Worm (Caenorhabditis elegans) whole organism, L4/young adult: ENCODE data around the gene B0035.21.

Experiments
- dao-5 ChIP-seq: sonication (generic microtip); optimal IDR thresholded peaks from 2 replicates; lab custom pipeline; 2016; ENCODE audit warnings: missing genotype, missing genetic modification characterization, moderate library complexity, missing compliant biosample characterization
- him-1 ChIP-seq: sonication (generic microtip); optimal IDR thresholded peaks from 2 replicates; lab custom pipeline; 2016; ENCODE audit warnings: missing genotype, missing genetic modification reagents, missing genetic modification characterization, missing compliant biosample characterization

DNA sequence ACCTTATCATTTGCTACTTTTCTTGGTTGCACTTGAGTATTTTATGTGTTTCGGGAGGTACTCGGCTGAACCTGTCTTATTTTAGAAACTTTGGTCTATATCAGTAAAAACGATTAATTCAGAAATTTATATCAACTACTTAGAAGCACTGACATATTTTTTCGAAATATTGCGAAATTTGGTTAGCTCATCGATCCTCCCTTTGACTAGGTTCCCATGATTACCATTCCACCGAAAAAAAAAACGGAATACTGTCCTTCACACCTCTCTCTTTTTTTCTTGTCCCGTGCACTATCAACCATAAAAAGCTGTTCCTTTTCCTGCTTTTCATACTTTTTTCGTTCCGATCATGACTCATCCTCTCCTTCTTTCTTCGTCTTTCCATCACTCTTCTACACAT is 41.8 kb upstream of the B0035.21 start:
- TF ChIP-seq him-1 (tag; lab: Kevin White, UChicago) (no peak), dao-5 (tag; lab: Kevin White, UChicago) (no peak)
